Fruit fly (Drosophila melanogaster): Measurements from ENCODE around the gene dmGlut.

dm6 chr2L:12007331-12007791 is 19.9 kb upstream of the dmGlut start:
- no peak for TF ChIP-seq psq (optimal IDR thresholded peaks at IDR 0.05)
- no peak for TF ChIP-seq pan (optimal IDR thresholded peaks at IDR 0.05)
- TF ChIP-seq EcR (GFP tag; optimal IDR thresholded peaks at IDR 0.05): peak; percentile 60 to 85
- no peak for TF ChIP-seq usp (GFP tag; optimal IDR thresholded peaks at IDR 0.05)

Data from whole organism.